Worm (Caenorhabditis elegans) whole organism, L4/young adult: ENCODE data around the gene F28H6.8.

ENCODE experiments used
- W03F9.2 ChIP-seq: fragments of 150-350 bp; optimal IDR thresholded peaks from 2 replicates; lab custom pipeline; 2014; ENCODE audit warnings: missing biosample characterization, missing genetic modification characterization
- dao-5 ChIP-seq: sonication (generic microtip); optimal IDR thresholded peaks from 2 replicates; lab custom pipeline; 2016; ENCODE audit warnings: missing genotype, missing genetic modification characterization, moderate library complexity, missing compliant biosample characterization
- him-1 ChIP-seq: sonication (generic microtip); optimal IDR thresholded peaks from 2 replicates; lab custom pipeline; 2016; ENCODE audit warnings: missing genotype, missing genetic modification reagents, missing genetic modification characterization, missing compliant biosample characterization

DNA sequence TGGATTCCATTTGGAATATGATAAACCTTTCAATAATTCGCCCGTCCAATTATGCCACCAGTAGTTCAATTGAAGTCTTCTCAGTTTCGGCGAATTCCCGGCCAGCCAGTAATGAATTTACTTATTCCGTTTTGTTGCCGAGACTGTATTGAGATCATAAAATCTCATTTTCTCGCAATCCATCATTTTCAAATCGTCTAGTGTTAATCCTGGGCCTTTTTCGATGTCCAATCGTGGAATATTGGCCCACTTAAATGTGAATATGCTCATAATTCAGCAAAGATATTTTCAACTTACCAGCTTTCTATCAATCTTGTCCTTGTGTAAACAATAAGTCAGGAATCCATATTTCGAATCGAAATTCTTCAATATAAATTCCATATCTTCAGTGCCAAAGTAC, 18.5 kb upstream of the F28H6.8 start:
- TF ChIP-seq dao-5 (tag; lab: Kevin White, UChicago): no peak
- TF ChIP-seq him-1 (tag; lab: Kevin White, UChicago): no peak
- no peak for TF ChIP-seq W03F9.2 (tag; lab: Kevin White, UChicago)
